Worm (Caenorhabditis elegans) whole organism, L3 larva: ENCODE results near the gene Y57A10C.8.

Source experiments
- R02D3.7 ChIP-seq: fragments of 150-350 bp; optimal IDR thresholded peaks from 2 replicates; lab custom pipeline; 2014; ENCODE audit warnings: missing biosample characterization, missing genetic modification characterization
- aly-2 ChIP-seq: fragments of 150-350 bp; optimal IDR thresholded peaks from 2 replicates; lab custom pipeline; 2014; ENCODE audit warnings: missing biosample characterization, missing genetic modification characterization
- ama-1 ChIP-seq: fragments of 150-350 bp; optimal IDR thresholded peaks from 2 replicates; lab custom pipeline; 2018
- ceh-16 ChIP-seq: sonication (generic microtip); optimal IDR thresholded peaks from 2 replicates; lab custom pipeline; 2017; ENCODE audit warnings: missing biosample characterization, missing genetic modification characterization
- ceh-28 ChIP-seq: fragments of 150-350 bp; optimal IDR thresholded peaks from 2 replicates; lab custom pipeline; 2014; ENCODE audit warnings: missing biosample characterization, missing genetic modification reagents, missing genetic modification characterization
- ceh-9 ChIP-seq: sonication (generic microtip); optimal IDR thresholded peaks from 2 replicates; lab custom pipeline; 2018; ENCODE audit warnings: missing biosample characterization, missing genetic modification characterization
- egl-27 ChIP-seq: sonication (generic microtip); optimal IDR thresholded peaks from 4 replicates; lab custom pipeline; 2017; ENCODE audit warnings: missing biosample characterization, missing genetic modification reagents, missing genetic modification characterization
- egl-5 ChIP-seq: fragments of 150-350 bp; optimal IDR thresholded peaks from 2 replicates; lab custom pipeline; 2017; ENCODE audit warnings: missing biosample characterization, missing genetic modification reagents, missing genetic modification characterization, inconsistent platforms
- elt-2 ChIP-seq: sonication (generic microtip); optimal IDR thresholded peaks from 2 replicates; lab custom pipeline; 2016; ENCODE audit warnings: missing genetic modification reagents, mild to moderate bottlenecking, missing genetic modification characterization, missing compliant biosample characterization
- elt-3 ChIP-seq, 3 experiments: fragments of 150-350 bp in 1 of 3; sonication (generic microtip) in 2 of 3; optimal IDR thresholded peaks; 2 replicates in 2 of 3; 4 replicates in 1 of 3; lab custom pipeline; 2014 to 2017; ENCODE audit warnings: missing biosample characterization in 3 of 3, missing genetic modification characterization in 3 of 3
- eor-1 ChIP-seq, 2 experiments: fragments of 150-350 bp; optimal IDR thresholded peaks; 2 replicates each; lab custom pipeline; 2014 to 2018; ENCODE audit warnings: missing biosample characterization in 2 of 2, missing genetic modification characterization in 2 of 2
- fkh-10 ChIP-seq: sonication (generic microtip); optimal IDR thresholded peaks from 2 replicates; lab custom pipeline; 2017; ENCODE audit warnings: missing biosample characterization, missing genetic modification reagents, missing genetic modification characterization
- fos-1 ChIP-seq: fragments of 150-350 bp; optimal IDR thresholded peaks from 2 replicates; lab custom pipeline; 2014; ENCODE audit warnings: missing biosample characterization, missing genetic modification characterization
- hmg-11 ChIP-seq: sonication (generic microtip); optimal IDR thresholded peaks from 2 replicates; lab custom pipeline; 2016; ENCODE audit warnings: missing genetic modification characterization, missing compliant biosample characterization
- jun-1 ChIP-seq: fragments of 150-350 bp; optimal IDR thresholded peaks from 2 replicates; lab custom pipeline; 2014; ENCODE audit warnings: missing biosample characterization, missing genetic modification reagents, missing genetic modification characterization
- lin-15B ChIP-seq: fragments of 150-350 bp; optimal IDR thresholded peaks from 2 replicates; lab custom pipeline; 2014; ENCODE audit warnings: missing biosample characterization, missing genetic modification characterization
- lin-39 ChIP-seq: fragments of 150-350 bp; optimal IDR thresholded peaks from 2 replicates; lab custom pipeline; 2018; ENCODE audit warnings: missing biosample characterization, missing genetic modification reagents, missing genetic modification characterization
- lsy-12 ChIP-seq: sonication (generic microtip); optimal IDR thresholded peaks from 2 replicates; lab custom pipeline; 2016; ENCODE audit warnings: mild to moderate bottlenecking, missing genetic modification characterization, missing compliant biosample characterization
- mdl-1 ChIP-seq: fragments of 150-350 bp; optimal IDR thresholded peaks from 2 replicates; lab custom pipeline; 2014; ENCODE audit warnings: missing biosample characterization, missing genetic modification characterization
- nfya-1 ChIP-seq: sonication (generic microtip); optimal IDR thresholded peaks from 2 replicates; lab custom pipeline; 2017; ENCODE audit warnings: missing genetic modification characterization, mild to moderate bottlenecking, missing compliant biosample characterization, antibody characterized with exemption, moderate library complexity; ENCODE audit not compliant: insufficient read depth
- nhr-11 ChIP-seq: fragments of 150-350 bp; optimal IDR thresholded peaks from 2 replicates; lab custom pipeline; 2014; ENCODE audit warnings: missing biosample characterization, missing genetic modification characterization
- nhr-237 ChIP-seq: fragments of 150-350 bp; optimal IDR thresholded peaks from 2 replicates; lab custom pipeline; 2014; ENCODE audit warnings: missing biosample characterization, missing genetic modification characterization
- nhr-25 ChIP-seq: sonication (generic microtip); optimal IDR thresholded peaks from 2 replicates; lab custom pipeline; 2017; ENCODE audit warnings: missing biosample characterization, missing genetic modification characterization
- nhr-28 ChIP-seq: fragments of 150-350 bp; optimal IDR thresholded peaks from 2 replicates; lab custom pipeline; 2014; ENCODE audit warnings: missing biosample characterization, missing genetic modification characterization
- nhr-76 ChIP-seq: fragments of 150-350 bp; sonication (generic microtip); optimal IDR thresholded peaks from 5 replicates; lab custom pipeline; 2014; ENCODE audit warnings: missing biosample characterization, missing genetic modification characterization
- nhr-77 ChIP-seq: fragments of 150-350 bp; optimal IDR thresholded peaks from 2 replicates; lab custom pipeline; 2014; ENCODE audit warnings: missing biosample characterization, missing genetic modification characterization
- pha-4 ChIP-seq: fragments of 150-350 bp; optimal IDR thresholded peaks from 2 replicates; lab custom pipeline; 2014; ENCODE audit warnings: missing biosample characterization, missing genetic modification reagents, missing genetic modification characterization
- pqm-1 ChIP-seq: fragments of 150-350 bp; optimal IDR thresholded peaks from 2 replicates; lab custom pipeline; 2017; ENCODE audit warnings: missing biosample characterization, missing genetic modification characterization, inconsistent platforms
- snpc-4 ChIP-seq: fragments of 150-350 bp; optimal IDR thresholded peaks from 2 replicates; lab custom pipeline; 2014; ENCODE audit warnings: missing biosample characterization, missing genetic modification characterization
- tbx-2 ChIP-seq: sonication (generic microtip); optimal IDR thresholded peaks from 2 replicates; lab custom pipeline; 2016; ENCODE audit warnings: mild to moderate bottlenecking, missing genetic modification characterization, missing compliant biosample characterization
- unc-62 ChIP-seq: fragments of 150-350 bp; sonication (generic microtip); optimal IDR thresholded peaks from 4 replicates; lab custom pipeline; 2014; ENCODE audit warnings: missing biosample characterization, missing genetic modification reagents, missing genetic modification characterization
- ztf-11 ChIP-seq: fragments of 150-350 bp; optimal IDR thresholded peaks from 2 replicates; lab custom pipeline; 2014; ENCODE audit warnings: missing biosample characterization, missing genetic modification characterization

Gene Y57A10C.8

ce11 chrII:12386781-12387180 lies 42.9 kb downstream of the Y57A10C.8 start, which contains the start of gene sre-42:
Gene sre-42 (minus strand): TSS chrII:12386881.
- TF ChIP-seq egl-5 (tag; lab: Kevin White, UChicago): no peak
- TF ChIP-seq nhr-11 (tag; lab: Kevin White, UChicago): no peak

- TF ChIP-seq ama-1: no peak
- no peak for TF ChIP-seq lin-15B
- TF ChIP-seq ceh-28 (tag; lab: Kevin White, UChicago): no peak
- no peak for TF ChIP-seq egl-27
- no peak for TF ChIP-seq nfya-1 (tag; lab: Kevin White, UChicago)
- TF ChIP-seq ceh-9: no peak
- no peak for TF ChIP-seq nhr-28 (tag; lab: Kevin White, UChicago)
- TF ChIP-seq fos-1 (tag; lab: Kevin White, UChicago): no peak
- no peak for TF ChIP-seq nhr-25 (tag; lab: Kevin White, UChicago)
- TF ChIP-seq jun-1 (tag; lab: Kevin White, UChicago): no peak
- TF ChIP-seq lin-39 (tag; lab: Kevin White, UChicago): no peak
- no peak for TF ChIP-seq egl-5 (tag; lab: Kevin White, UChicago)
- TF ChIP-seq aly-2 (tag; lab: Kevin White, UChicago): no peak
- no peak for TF ChIP-seq elt-2 (tag; lab: Kevin White, UChicago)
- TF ChIP-seq R02D3.7 (tag; lab: Kevin White, UChicago): no peak
- no peak for TF ChIP-seq ceh-16 (tag; lab: Kevin White, UChicago)
- TF ChIP-seq pqm-1 (tag; lab: Kevin White, UChicago): no peak
- TF ChIP-seq nhr-76 (tag; lab: Kevin White, UChicago): no peak
- no peak for TF ChIP-seq lsy-12 (tag; lab: Kevin White, UChicago)
Measured at ce11 chrII:12385815-12386214, 43.8 kb downstream of the Y57A10C.8 start.

- TF ChIP-seq jun-1 (tag; lab: Kevin White, UChicago): no peak
- peak; percentile 54 for TF ChIP-seq nfya-1 (tag; lab: Kevin White, UChicago)
- TF ChIP-seq lin-39 (tag; lab: Kevin White, UChicago): peak; percentile 38
- TF ChIP-seq nhr-237 (tag; lab: Kevin White, UChicago): no peak
- no peak for TF ChIP-seq nhr-77
- no peak for TF ChIP-seq nhr-28 (tag; lab: Kevin White, UChicago)
- TF ChIP-seq egl-27: no peak
- no peak for TF ChIP-seq ceh-9
- peak; percentile 72 for TF ChIP-seq snpc-4
- no peak for TF ChIP-seq unc-62 (GFP tag; lab: Kevin White, UChicago)
- peak; percentile 47 for TF ChIP-seq fkh-10
- no peak for TF ChIP-seq lsy-12 (tag; lab: Kevin White, UChicago)
- peak; percentile 46 for TF ChIP-seq hmg-11
- no peak for TF ChIP-seq elt-3 (tag; optimal IDR thresholded peaks at IDR 0.05; lab: Kevin White, UChicago)
- TF ChIP-seq aly-2 (tag; lab: Kevin White, UChicago): no peak
- no peak for TF ChIP-seq ztf-11 (tag; lab: Kevin White, UChicago)
- TF ChIP-seq, all 47 proteins: peak for 5
Measured at ce11 chrII:12382625-12383562, 46.7 kb downstream of the Y57A10C.8 start, which contains the start of gene btb-14. Gene btb-14 (plus strand): TSS chrII:12383463.

- TF ChIP-seq lin-39 (tag; lab: Kevin White, UChicago): no peak
- TF ChIP-seq mdl-1 (tag; lab: Kevin White, UChicago): no peak
- TF ChIP-seq pha-4 (tag; lab: Kevin White, UChicago): no peak
- TF ChIP-seq pqm-1 (tag; lab: Kevin White, UChicago): no peak
- TF ChIP-seq nhr-77: no peak
- TF ChIP-seq ztf-11 (tag; lab: Kevin White, UChicago): no peak
- no peak for TF ChIP-seq ceh-9
- TF ChIP-seq tbx-2 (tag; lab: Kevin White, UChicago): no peak
- TF ChIP-seq, all 47 proteins: peak for 0
Measured at ce11 chrII:12380888-12381287, 48.8 kb downstream of the Y57A10C.8 start.

- no peak for TF ChIP-seq eor-1 (tag; optimal IDR thresholded peaks at IDR 0.05; lab: Kevin White, UChicago)
Measured at ce11 chrII:12379430-12379829, 50.2 kb downstream of the Y57A10C.8 start, which contains the start of gene marc-5. Gene marc-5 (minus strand): TSS chrII:12379530.
